Fruit fly (Drosophila melanogaster) whole organism, embryonic: ENCODE results near the gene CG2854.

Experiments
- Adf1 ChIP-seq: fragments of 200-800 bp; sonication (Bioruptor generic); IDR thresholded peaks from 2 replicates; pipeline ENCODE4 v1.3.6; 2022; ENCODE audit warnings: missing biosample characterization, missing genetic modification characterization
- Bdp1 ChIP-seq: fragments of 200-800 bp; sonication (Bioruptor generic); optimal IDR thresholded peaks from 3 replicates; lab custom pipeline; 2016; ENCODE audit warnings: missing biosample characterization, missing genetic modification characterization
- CG13123 ChIP-seq: fragments of 200-800 bp; sonication (Bioruptor generic); optimal IDR thresholded peaks from 2 replicates; lab custom pipeline; 2016; ENCODE audit warnings: missing biosample characterization, missing genetic modification characterization
- CG14441 ChIP-seq: fragments of 200-800 bp; sonication (Bioruptor generic); IDR thresholded peaks from 2 replicates; pipeline ENCODE4 v1.3.6; 2022; ENCODE audit warnings: missing biosample characterization, missing genetic modification characterization
- CG14965 ChIP-seq: fragments of 200-800 bp; sonication (Bioruptor generic); optimal IDR thresholded peaks from 2 replicates; lab custom pipeline; 2016; ENCODE audit warnings: missing biosample characterization, missing genetic modification characterization, borderline replicate concordance
- CG15601 ChIP-seq: fragments of 200-800 bp; sonication (Bioruptor generic); optimal IDR thresholded peaks from 3 replicates; lab custom pipeline; 2019; ENCODE audit warnings: missing biosample characterization, mild to moderate bottlenecking, missing genetic modification characterization, moderate library complexity
- CG15696 ChIP-seq: fragments of 200-800 bp; sonication (Bioruptor generic); optimal IDR thresholded peaks from 2 replicates; lab custom pipeline; 2019; ENCODE audit warnings: missing biosample characterization, mild to moderate bottlenecking, missing genetic modification characterization, moderate library complexity
- CG17912 ChIP-seq: fragments of 200-800 bp; sonication (Bioruptor generic); optimal IDR thresholded peaks from 2 replicates; lab custom pipeline; 2018; ENCODE audit warnings: missing biosample characterization, mild to moderate bottlenecking, missing genetic modification characterization
- CG18619 ChIP-seq: fragments of 200-800 bp; sonication (Bioruptor generic); optimal IDR thresholded peaks from 3 replicates; lab custom pipeline; 2017; ENCODE audit warnings: missing biosample characterization, mild to moderate bottlenecking, missing genetic modification characterization
- CG30431 ChIP-seq: fragments of 200-800 bp; sonication (Bioruptor generic); optimal IDR thresholded peaks from 2 replicates; lab custom pipeline; 2017; ENCODE audit warnings: missing biosample characterization, missing genetic modification characterization
- CG31441 ChIP-seq: fragments of 200-800 bp; sonication (Bioruptor generic); IDR thresholded peaks from 2 replicates; pipeline ENCODE4 v1.3.6; 2022; ENCODE audit warnings: missing biosample characterization, missing genetic modification characterization
- CG34224 ChIP-seq: fragments of 200-800 bp; sonication (Bioruptor generic); IDR thresholded peaks from 3 replicates; pipeline ENCODE4 v1.3.6; 2022; ENCODE audit warnings: missing biosample characterization, missing genetic modification characterization; ENCODE audit not compliant: partially characterized antibody
- CG4282 ChIP-seq: fragments of 200-800 bp; sonication (Bioruptor generic); optimal IDR thresholded peaks from 2 replicates; lab custom pipeline; 2016; ENCODE audit warnings: missing biosample characterization, missing genetic modification characterization
- CG43689 ChIP-seq: fragments of 200-800 bp; sonication (Bioruptor generic); IDR thresholded peaks from 2 replicates; pipeline ENCODE4 v1.3.6; 2022; ENCODE audit warnings: missing biosample characterization, missing genetic modification characterization
- CG5180 ChIP-seq: fragments of 200-800 bp; sonication (Bioruptor generic); optimal IDR thresholded peaks from 3 replicates; lab custom pipeline; 2017; ENCODE audit warnings: missing biosample characterization, missing genetic modification characterization, mild to moderate bottlenecking, moderate library complexity, missing genetic modification reagents
- CG6683 ChIP-seq: fragments of 200-800 bp; sonication (Bioruptor generic); optimal IDR thresholded peaks from 2 replicates; lab custom pipeline; 2017; ENCODE audit warnings: missing biosample characterization, mild to moderate bottlenecking, missing genetic modification characterization, missing genetic modification reagents
- CG6765 ChIP-seq: fragments of 200-800 bp; sonication (Bioruptor generic); optimal IDR thresholded peaks from 3 replicates; lab custom pipeline; 2017; ENCODE audit warnings: missing biosample characterization, mild to moderate bottlenecking, missing genetic modification characterization
- CG7556 ChIP-seq: fragments of 200-800 bp; sonication (Bioruptor generic); optimal IDR thresholded peaks from 2 replicates; lab custom pipeline; 2017; ENCODE audit warnings: missing biosample characterization, mild to moderate bottlenecking, missing genetic modification characterization
- CG7839 ChIP-seq: fragments of 200-800 bp; sonication (Bioruptor generic); optimal IDR thresholded peaks from 3 replicates; lab custom pipeline; 2018; ENCODE audit warnings: missing biosample characterization, mild to moderate bottlenecking, missing genetic modification characterization, moderate library complexity
- CG9797 ChIP-seq: fragments of 200-800 bp; sonication (Bioruptor generic); optimal IDR thresholded peaks from 3 replicates; lab custom pipeline; 2018; ENCODE audit warnings: missing biosample characterization, mild to moderate bottlenecking, missing genetic modification characterization
- CHES-1-like ChIP-seq: fragments of 200-800 bp; sonication (Bioruptor generic); optimal IDR thresholded peaks from 2 replicates; lab custom pipeline; 2016; ENCODE audit warnings: missing biosample characterization, missing genetic modification characterization
- Drgx ChIP-seq: fragments of 200-800 bp; sonication (Bioruptor generic); IDR thresholded peaks from 2 replicates; pipeline ENCODE4 v1.3.6; 2022; ENCODE audit warnings: missing biosample characterization, missing genetic modification characterization
- Elba2 ChIP-seq: fragments of 200-800 bp; sonication (Bioruptor generic); optimal IDR thresholded peaks from 3 replicates; lab custom pipeline; 2016; ENCODE audit warnings: missing biosample characterization, missing genetic modification characterization
- Ets97D ChIP-seq: fragments of 200-800 bp; sonication (Bioruptor generic); optimal IDR thresholded peaks from 3 replicates; lab custom pipeline; 2016; ENCODE audit warnings: missing biosample characterization, missing genetic modification characterization
- Hr51 ChIP-seq, 2 experiments: fragments of 200-800 bp; sonication (Bioruptor generic); optimal IDR thresholded peaks; 2 replicates in 1 of 2; 3 replicates in 1 of 2; lab custom pipeline; 2016 to 2018; ENCODE audit warnings: missing biosample characterization in 2 of 2, missing genetic modification characterization in 2 of 2, mild to moderate bottlenecking in 1 of 2, moderate library complexity in 1 of 2
- Kr ChIP-seq: fragments of 200-800 bp; sonication (Bioruptor generic); optimal IDR thresholded peaks from 2 replicates; lab custom pipeline; 2017; ENCODE audit warnings: missing biosample characterization, mild to moderate bottlenecking, missing genetic modification characterization
- Myb ChIP-seq: fragments of 200-800 bp; sonication (Bioruptor generic); optimal IDR thresholded peaks from 2 replicates; lab custom pipeline; 2016; ENCODE audit warnings: missing biosample characterization, missing genetic modification characterization
- NfI ChIP-seq: fragments of 200-800 bp; sonication (Bioruptor generic); optimal IDR thresholded peaks from 3 replicates; lab custom pipeline; 2018; ENCODE audit warnings: missing biosample characterization, mild to moderate bottlenecking, missing genetic modification characterization, moderate library complexity
- Ptx1 ChIP-seq: fragments of 200-800 bp; sonication (Bioruptor generic); IDR thresholded peaks from 2 replicates; pipeline ENCODE4 v1.3.6; 2022; ENCODE audit warnings: missing biosample characterization, missing genetic modification characterization
- al ChIP-seq: fragments of 200-800 bp; sonication (Bioruptor generic); IDR thresholded peaks from 2 replicates; pipeline ENCODE4 v1.3.6; 2022; ENCODE audit warnings: missing biosample characterization, missing genetic modification characterization
- ap ChIP-seq: fragments of 200-800 bp; sonication (Bioruptor generic); IDR thresholded peaks from 2 replicates; pipeline ENCODE4 v1.3.6; 2022; ENCODE audit warnings: missing biosample characterization, missing genetic modification characterization
- ara ChIP-seq: fragments of 200-800 bp; sonication (Bioruptor generic); IDR thresholded peaks from 2 replicates; pipeline ENCODE4 v1.3.6; 2022; ENCODE audit warnings: missing biosample characterization, missing genetic modification characterization
- ase ChIP-seq: fragments of 200-800 bp; sonication (Bioruptor generic); IDR thresholded peaks from 3 replicates; pipeline ENCODE4 v1.3.6; 2022; ENCODE audit warnings: missing biosample characterization, missing genetic modification characterization
- dmrt99B ChIP-seq: fragments of 200-800 bp; sonication (Bioruptor generic); optimal IDR thresholded peaks from 2 replicates; lab custom pipeline; 2018; ENCODE audit warnings: missing biosample characterization, mild to moderate bottlenecking, missing genetic modification characterization, moderate library complexity
- fd102C ChIP-seq: fragments of 200-800 bp; sonication (Bioruptor generic); optimal IDR thresholded peaks from 2 replicates; lab custom pipeline; 2018; ENCODE audit warnings: missing biosample characterization, mild to moderate bottlenecking, missing genetic modification characterization, moderate library complexity
- grn ChIP-seq: fragments of 200-800 bp; sonication (Bioruptor generic); optimal IDR thresholded peaks from 3 replicates; lab custom pipeline; 2017; ENCODE audit warnings: missing biosample characterization, missing genetic modification characterization
- hth ChIP-seq: fragments of >200 bp; optimal IDR thresholded peaks from 2 replicates; lab custom pipeline; 2017; ENCODE audit warnings: inconsistent platforms
- nau ChIP-seq: fragments of 200-800 bp; sonication (Bioruptor generic); optimal IDR thresholded peaks from 3 replicates; lab custom pipeline; 2017; ENCODE audit warnings: missing biosample characterization, mild to moderate bottlenecking, missing genetic modification characterization, missing genetic modification reagents
- oc ChIP-seq: fragments of 200-800 bp; sonication (Bioruptor generic); optimal IDR thresholded peaks from 2 replicates; lab custom pipeline; 2018; ENCODE audit warnings: missing biosample characterization, mild to moderate bottlenecking, missing genetic modification characterization, moderate library complexity
- phol ChIP-seq: fragments of 200-800 bp; sonication (Bioruptor generic); optimal IDR thresholded peaks from 3 replicates; lab custom pipeline; 2018; ENCODE audit warnings: missing biosample characterization, mild to moderate bottlenecking, missing genetic modification characterization, moderate library complexity
- pum ChIP-seq: fragments of 200-800 bp; sonication (Bioruptor generic); optimal IDR thresholded peaks from 2 replicates; lab custom pipeline; 2016; ENCODE audit warnings: missing biosample characterization, missing genetic modification characterization
- salm ChIP-seq: fragments of 200-800 bp; sonication (Bioruptor generic); optimal IDR thresholded peaks from 2 replicates; lab custom pipeline; 2018; ENCODE audit warnings: missing biosample characterization, mild to moderate bottlenecking, missing genetic modification characterization
- seq ChIP-seq: fragments of 200-800 bp; sonication (Bioruptor generic); IDR thresholded peaks from 2 replicates; pipeline ENCODE4 v1.3.6; 2022; ENCODE audit warnings: missing biosample characterization, missing genetic modification characterization
- slbo ChIP-seq: fragments of 200-800 bp; sonication (Bioruptor generic); IDR thresholded peaks from 2 replicates; pipeline ENCODE4 v1.3.6; 2022; ENCODE audit warnings: missing biosample characterization, missing genetic modification characterization
- sna ChIP-seq: fragments of 200-800 bp; sonication (Bioruptor generic); IDR thresholded peaks from 2 replicates; pipeline ENCODE4 v1.3.6; 2022; ENCODE audit warnings: missing biosample characterization, missing genetic modification characterization; ENCODE audit not compliant: partially characterized antibody
- stwl ChIP-seq: fragments of 200-800 bp; sonication (Bioruptor generic); optimal IDR thresholded peaks from 3 replicates; lab custom pipeline; 2018; ENCODE audit warnings: missing biosample characterization, mild to moderate bottlenecking, missing genetic modification characterization, moderate library complexity
- unpg ChIP-seq: fragments of 200-800 bp; sonication (Bioruptor generic); optimal IDR thresholded peaks from 3 replicates; lab custom pipeline; 2018; ENCODE audit warnings: missing biosample characterization, mild to moderate bottlenecking, missing genetic modification characterization, moderate library complexity
- wek ChIP-seq: fragments of 200-800 bp; sonication (Bioruptor generic); optimal IDR thresholded peaks from 3 replicates; lab custom pipeline; 2018; ENCODE audit warnings: missing biosample characterization, mild to moderate bottlenecking, missing genetic modification characterization, moderate library complexity
- zen2 ChIP-seq: fragments of 200-800 bp; sonication (Bioruptor generic); IDR thresholded peaks from 3 replicates; pipeline ENCODE4 v1.3.6; 2022; ENCODE audit warnings: missing biosample characterization, missing genetic modification characterization; ENCODE audit not compliant: partially characterized antibody

The CG2854 gene

dm6 chrX:2300293-2301068 lies 26.4 kb upstream of the CG2854 start (continued):
- peak; percentile 95 for TF ChIP-seq oc (tag; lab: Kevin White, UChicago)
- peak; percentile 98 for TF ChIP-seq seq (GFP tag; lab: Robert Waterston, UW)
- peak; percentile 91 for TF ChIP-seq CG15601 (tag; lab: Kevin White, UChicago)
- peak; percentile 22 for TF ChIP-seq Elba2 (GFP tag; lab: Kevin White, UChicago)
- TF ChIP-seq sna = no peak
- no peak for TF ChIP-seq Kr (GFP tag; lab: Kevin White, UChicago)
- no peak for TF ChIP-seq zen2 (GFP tag; lab: Robert Waterston, UW)
- TF ChIP-seq CG14441 (GFP tag; lab: Robert Waterston, UW) = peak; percentile 99
- TF ChIP-seq pum = peak; percentile 93
- peak; percentile 92 for TF ChIP-seq CG31441 (GFP tag; lab: Robert Waterston, UW)
- TF ChIP-seq CG18619 (GFP tag; lab: Kevin White, UChicago) = peak; percentile 93
- peak; percentile 93 for TF ChIP-seq CG43689
- TF ChIP-seq slbo (GFP tag; lab: Robert Waterston, UW) = peak; percentile 97
- TF ChIP-seq nau = peak; percentile 94
- TF ChIP-seq dmrt99B = peak; percentile 97
- peak; percentile 97 for TF ChIP-seq ase (GFP tag; lab: Robert Waterston, UW)
- peak; percentile 84 for TF ChIP-seq CG4282 (GFP tag; lab: Kevin White, UChicago)
- TF ChIP-seq CG9797 (GFP tag; lab: Kevin White, UChicago) = peak; percentile 33
- TF ChIP-seq fd102C (GFP tag; lab: Kevin White, UChicago) = peak; percentile 69
- peak; percentile 90 for TF ChIP-seq wek
- TF ChIP-seq hth = no peak
- peak; percentile 96 for TF ChIP-seq NfI (GFP tag; lab: Kevin White, UChicago)
- peak; percentile 97 for TF ChIP-seq ap (GFP tag; lab: Robert Waterston, UW)
- no peak for TF ChIP-seq CG34224 (GFP tag; lab: Robert Waterston, UW)
- peak; percentile 58 for TF ChIP-seq CG14965
- TF ChIP-seq Ptx1 = peak; percentile 98
- TF ChIP-seq Adf1 = peak; percentile 93
- TF ChIP-seq Drgx (GFP tag; lab: Robert Waterston, UW) = peak; percentile 99
- peak; percentile 89 to 96 for TF ChIP-seq Hr51 (GFP tag; optimal IDR thresholded peaks at IDR 0.05; lab: Kevin White, UChicago)
- TF ChIP-seq Myb (GFP tag; lab: Kevin White, UChicago) = peak; percentile 81
- peak; percentile 94 for TF ChIP-seq CHES-1-like (GFP tag; lab: Kevin White, UChicago)
- peak; percentile 97 for TF ChIP-seq ara (GFP tag; lab: Robert Waterston, UW)
- TF ChIP-seq phol (tag; lab: Kevin White, UChicago) = peak; percentile 92
- peak; percentile 91 for TF ChIP-seq al (GFP tag; lab: Robert Waterston, UW)
- TF ChIP-seq CG7556 (GFP tag; lab: Kevin White, UChicago) = peak; percentile 95
- peak; percentile 89 for TF ChIP-seq Bdp1
- TF ChIP-seq stwl = peak; percentile 21
- TF ChIP-seq CG17912 (GFP tag; lab: Kevin White, UChicago) = peak; percentile 75
- TF ChIP-seq CG6765 (GFP tag; lab: Kevin White, UChicago) = peak; percentile 77
- peak; percentile 67 for TF ChIP-seq Ets97D (GFP tag; lab: Kevin White, UChicago)
- TF ChIP-seq CG6683 = peak; percentile 85
- peak; percentile 96 for TF ChIP-seq CG7839 (tag; lab: Kevin White, UChicago)
- TF ChIP-seq CG30431 = peak; percentile 96
- TF ChIP-seq salm (tag; lab: Kevin White, UChicago) = peak; percentile 92
- TF ChIP-seq CG13123 (GFP tag; lab: Kevin White, UChicago) = peak; percentile 70
- peak; percentile 87 for TF ChIP-seq CG5180 (GFP tag; lab: Kevin White, UChicago)
- peak; percentile 60 for TF ChIP-seq grn (GFP tag; lab: Kevin White, UChicago)
- peak; percentile 59 for TF ChIP-seq CG15696 (tag; lab: Kevin White, UChicago)
- TF ChIP-seq unpg (GFP tag; lab: Kevin White, UChicago) = peak; percentile 97
